Fruit fly (Drosophila melanogaster) whole organism, embryonic: ENCODE data around the gene Lcp65Ab1.

ENCODE experiments used
- Bgb ChIP-seq: fragments of 200-800 bp; sonication (Bioruptor generic); IDR thresholded peaks from 2 replicates; pipeline ENCODE4 v1.3.6; 2022; ENCODE audit warnings: missing biosample characterization, missing genetic modification characterization; ENCODE audit not compliant: partially characterized antibody
- Bteb2 ChIP-seq: fragments of 200-800 bp; sonication (Bioruptor generic); optimal IDR thresholded peaks from 2 replicates; lab custom pipeline; 2016; ENCODE audit warnings: missing biosample characterization, missing genetic modification characterization
- CG10979 ChIP-seq: fragments of 200-800 bp; sonication (Bioruptor generic); optimal IDR thresholded peaks from 2 replicates; lab custom pipeline; 2018; ENCODE audit warnings: missing biosample characterization, mild to moderate bottlenecking, missing genetic modification characterization, moderate library complexity
- CG11560 ChIP-seq: fragments of 200-800 bp; sonication (Bioruptor generic); IDR thresholded peaks from 3 replicates; pipeline ENCODE4 v1.3.6; 2022; ENCODE audit warnings: missing biosample characterization, missing genetic modification characterization
- CG12299 ChIP-seq: fragments of 200-800 bp; sonication (Bioruptor generic); optimal IDR thresholded peaks from 2 replicates; lab custom pipeline; 2018; ENCODE audit warnings: missing biosample characterization, mild to moderate bottlenecking, missing genetic modification characterization
- CG1233 ChIP-seq: fragments of 200-800 bp; sonication (Bioruptor generic); optimal IDR thresholded peaks from 4 replicates; lab custom pipeline; 2018; ENCODE audit warnings: missing biosample characterization, mild to moderate bottlenecking, missing genetic modification characterization
- CG13123 ChIP-seq: fragments of 200-800 bp; sonication (Bioruptor generic); optimal IDR thresholded peaks from 2 replicates; lab custom pipeline; 2016; ENCODE audit warnings: missing biosample characterization, missing genetic modification characterization
- CG14710 ChIP-seq: fragments of 200-800 bp; sonication (Bioruptor generic); optimal IDR thresholded peaks from 3 replicates; lab custom pipeline; 2019; ENCODE audit warnings: missing biosample characterization, mild to moderate bottlenecking, missing genetic modification characterization, moderate library complexity
- CG15601 ChIP-seq: fragments of 200-800 bp; sonication (Bioruptor generic); optimal IDR thresholded peaks from 3 replicates; lab custom pipeline; 2019; ENCODE audit warnings: missing biosample characterization, mild to moderate bottlenecking, missing genetic modification characterization, moderate library complexity
- CG5953 ChIP-seq: fragments of 200-800 bp; sonication (Bioruptor generic); IDR thresholded peaks from 2 replicates; pipeline ENCODE4 v1.3.6; 2022; ENCODE audit warnings: missing biosample characterization, missing genetic modification characterization
- CG7271 ChIP-seq: fragments of 200-800 bp; sonication (Bioruptor generic); optimal IDR thresholded peaks from 2 replicates; lab custom pipeline; 2018; ENCODE audit warnings: missing biosample characterization, mild to moderate bottlenecking, missing genetic modification characterization, moderate library complexity
- CG8290 ChIP-seq, 3 experiments: fragments of 200-800 bp; sonication (Bioruptor generic); optimal IDR thresholded peaks; 2 replicates each; lab custom pipeline; 2016 to 2019; ENCODE audit warnings: missing biosample characterization in 3 of 3, missing genetic modification characterization in 3 of 3, mild to moderate bottlenecking in 2 of 3, moderate library complexity in 1 of 3
- CG8359 ChIP-seq: fragments of 200-800 bp; sonication (Bioruptor generic); optimal IDR thresholded peaks from 2 replicates; lab custom pipeline; 2017; ENCODE audit warnings: missing biosample characterization, mild to moderate bottlenecking, missing genetic modification characterization, borderline replicate concordance
- CG8944 ChIP-seq: fragments of 200-800 bp; sonication (Bioruptor generic); optimal IDR thresholded peaks from 3 replicates; lab custom pipeline; 2016; ENCODE audit warnings: missing biosample characterization, missing genetic modification characterization
- Dek ChIP-seq: fragments of 200-800 bp; sonication (Bioruptor generic); optimal IDR thresholded peaks from 3 replicates; lab custom pipeline; 2019; ENCODE audit warnings: missing biosample characterization, mild to moderate bottlenecking, missing genetic modification characterization, moderate library complexity
- Fer3 ChIP-seq: fragments of 200-800 bp; sonication (Bioruptor generic); optimal IDR thresholded peaks from 2 replicates; lab custom pipeline; 2018; ENCODE audit warnings: missing biosample characterization, mild to moderate bottlenecking, missing genetic modification characterization, moderate library complexity
- HmgZ ChIP-seq: fragments of 200-800 bp; sonication (Bioruptor generic); optimal IDR thresholded peaks from 2 replicates; lab custom pipeline; 2018; ENCODE audit warnings: missing biosample characterization, mild to moderate bottlenecking, missing genetic modification characterization
- Mes4 ChIP-seq: fragments of 200-800 bp; sonication (Bioruptor generic); optimal IDR thresholded peaks from 2 replicates; lab custom pipeline; 2016; ENCODE audit warnings: missing biosample characterization, missing genetic modification characterization
- Myb ChIP-seq: fragments of 200-800 bp; sonication (Bioruptor generic); optimal IDR thresholded peaks from 2 replicates; lab custom pipeline; 2016; ENCODE audit warnings: missing biosample characterization, missing genetic modification characterization
- NFAT ChIP-seq: fragments of 200-800 bp; sonication (Bioruptor generic); IDR thresholded peaks from 2 replicates; pipeline ENCODE4 v1.3.6; 2022; ENCODE audit warnings: missing biosample characterization, missing genetic modification characterization
- Nf-YC ChIP-seq: fragments of 200-800 bp; optimal IDR thresholded peaks from 3 replicates; lab custom pipeline; 2019; ENCODE audit warnings: missing biosample characterization, mild to moderate bottlenecking, missing genetic modification characterization, moderate library complexity
- Side ChIP-seq: fragments of 200-800 bp; sonication (Bioruptor generic); optimal IDR thresholded peaks from 2 replicates; lab custom pipeline; 2016; ENCODE audit warnings: missing biosample characterization, missing genetic modification characterization
- Sin3A ChIP-seq: fragments of >200 bp; optimal IDR thresholded peaks from 2 replicates; lab custom pipeline; 2018
- az2 ChIP-seq: fragments of 200-800 bp; sonication (Bioruptor generic); optimal IDR thresholded peaks from 3 replicates; lab custom pipeline; 2016; ENCODE audit warnings: missing biosample characterization, missing genetic modification characterization
- chn ChIP-seq: fragments of 200-800 bp; sonication (Bioruptor generic); optimal IDR thresholded peaks from 2 replicates; lab custom pipeline; 2016; ENCODE audit warnings: missing biosample characterization, missing genetic modification characterization
- ci ChIP-seq: fragments of 200-800 bp; sonication (Bioruptor generic); IDR thresholded peaks from 3 replicates; pipeline ENCODE4 v1.3.6; 2022; ENCODE audit warnings: missing biosample characterization, missing genetic modification characterization
- dimm ChIP-seq: fragments of 200-800 bp; sonication (Bioruptor generic); IDR thresholded peaks from 2 replicates; pipeline ENCODE4 v1.3.6; 2022; ENCODE audit warnings: missing biosample characterization, missing genetic modification characterization
- ems ChIP-seq: fragments of 200-800 bp; sonication (Bioruptor generic); optimal IDR thresholded peaks from 3 replicates; lab custom pipeline; 2016; ENCODE audit warnings: missing biosample characterization, missing genetic modification characterization
- h ChIP-seq: fragments of >200 bp; optimal IDR thresholded peaks from 2 replicates; lab custom pipeline; 2017
- her ChIP-seq: fragments of 200-800 bp; sonication (Bioruptor generic); optimal IDR thresholded peaks from 2 replicates; lab custom pipeline; 2016; ENCODE audit warnings: missing biosample characterization, missing genetic modification characterization
- jing ChIP-seq: fragments of 200-800 bp; sonication (Bioruptor generic); optimal IDR thresholded peaks from 2 replicates; lab custom pipeline; 2018; ENCODE audit warnings: missing biosample characterization, mild to moderate bottlenecking, missing genetic modification characterization
- nau ChIP-seq: fragments of 200-800 bp; sonication (Bioruptor generic); optimal IDR thresholded peaks from 3 replicates; lab custom pipeline; 2017; ENCODE audit warnings: missing biosample characterization, mild to moderate bottlenecking, missing genetic modification characterization, missing genetic modification reagents
- sisA ChIP-seq: fragments of 200-800 bp; sonication (Bioruptor generic); IDR thresholded peaks from 2 replicates; pipeline ENCODE4 v1.3.6; 2022; ENCODE audit warnings: missing biosample characterization, missing genetic modification characterization
- stc ChIP-seq: fragments of 200-800 bp; sonication (Bioruptor generic); IDR thresholded peaks from 2 replicates; pipeline ENCODE4 v1.3.6; 2022; ENCODE audit warnings: missing biosample characterization, missing genetic modification characterization
- tio ChIP-seq: fragments of 200-800 bp; sonication (Bioruptor generic); optimal IDR thresholded peaks from 2 replicates; lab custom pipeline; 2017; ENCODE audit warnings: missing biosample characterization, missing genetic modification characterization, inconsistent platforms
- tup ChIP-seq: fragments of 200-800 bp; sonication (Bioruptor generic); optimal IDR thresholded peaks from 2 replicates; lab custom pipeline; 2016; ENCODE audit warnings: missing biosample characterization, mild to moderate bottlenecking, missing genetic modification characterization, moderate library complexity
- z ChIP-seq: fragments of 200-800 bp; sonication (Bioruptor generic); IDR thresholded peaks from 3 replicates; pipeline ENCODE4 v1.3.6; 2022; ENCODE audit warnings: missing biosample characterization, missing genetic modification characterization
- zen2 ChIP-seq: fragments of 200-800 bp; sonication (Bioruptor generic); IDR thresholded peaks from 3 replicates; pipeline ENCODE4 v1.3.6; 2022; ENCODE audit warnings: missing biosample characterization, missing genetic modification characterization; ENCODE audit not compliant: partially characterized antibody

The Lcp65Ab1 gene

dm6 chr3L:6135174-6135573 lies 14.2 kb upstream of the Lcp65Ab1 start, which contains the start of gene Lcp65Ag1:
Lcp65Ag1 (minus strand) TSS chr3L:6135274.
- TF ChIP-seq CG8359: no peak
- TF ChIP-seq CG8290 (GFP tag; optimal IDR thresholded peaks at IDR 0.05; lab: Kevin White, UChicago): no peak
- no peak for TF ChIP-seq CG8290 (tag; optimal IDR thresholded peaks at IDR 0.05; lab: Kevin White, UChicago)
- TF ChIP-seq chn (GFP tag; lab: Kevin White, UChicago): no peak
- TF ChIP-seq jing (GFP tag; lab: Kevin White, UChicago): no peak
- TF ChIP-seq NFAT (GFP tag; lab: Robert Waterston, UW): no peak
- TF ChIP-seq her (GFP tag; lab: Kevin White, UChicago): no peak
- TF ChIP-seq Fer3 (tag; lab: Kevin White, UChicago): no peak
- TF ChIP-seq zen2 (GFP tag; lab: Robert Waterston, UW): no peak
- no peak for TF ChIP-seq h (lab: Kevin White, UChicago)
- no peak for TF ChIP-seq Mes4 (GFP tag; lab: Kevin White, UChicago)
- TF ChIP-seq z: no peak
- no peak for TF ChIP-seq Nf-YC (tag; lab: Kevin White, UChicago)
- no peak for TF ChIP-seq CG13123 (GFP tag; lab: Kevin White, UChicago)
- no peak for TF ChIP-seq tio (GFP tag; lab: Kevin White, UChicago)

DNA sequence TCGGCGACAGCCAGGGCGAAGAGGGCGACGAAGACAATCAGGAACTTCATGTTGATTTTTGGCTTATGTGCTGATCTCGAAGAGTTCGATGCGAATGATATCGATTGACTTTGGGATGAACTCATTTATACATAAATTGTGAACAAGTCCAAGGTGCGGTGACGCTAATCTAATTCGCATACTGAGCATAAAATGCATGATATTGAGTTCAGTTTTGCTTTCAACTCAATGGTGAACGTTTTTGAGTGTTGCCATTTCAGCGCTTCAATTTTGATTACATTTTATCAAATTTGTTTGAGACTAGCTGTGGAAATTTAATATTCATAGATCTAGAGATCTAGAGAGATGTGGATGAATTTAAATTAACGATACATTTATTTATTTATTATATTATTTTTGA lies 12.7 kb upstream of the Lcp65Ab1 start, which contains the start of gene Lcp65Af:
Lcp65Af (minus strand) TSS at position 101 of the 400 bp plus-strand sequence.
- TF ChIP-seq Side (GFP tag; lab: Kevin White, UChicago): no peak
- TF ChIP-seq Sin3A (lab: Kevin White, UChicago): no peak
- TF ChIP-seq CG10979 (tag; lab: Kevin White, UChicago): no peak
- no peak for TF ChIP-seq Bgb
- TF ChIP-seq stc (GFP tag; lab: Robert Waterston, UW): no peak

DNA sequence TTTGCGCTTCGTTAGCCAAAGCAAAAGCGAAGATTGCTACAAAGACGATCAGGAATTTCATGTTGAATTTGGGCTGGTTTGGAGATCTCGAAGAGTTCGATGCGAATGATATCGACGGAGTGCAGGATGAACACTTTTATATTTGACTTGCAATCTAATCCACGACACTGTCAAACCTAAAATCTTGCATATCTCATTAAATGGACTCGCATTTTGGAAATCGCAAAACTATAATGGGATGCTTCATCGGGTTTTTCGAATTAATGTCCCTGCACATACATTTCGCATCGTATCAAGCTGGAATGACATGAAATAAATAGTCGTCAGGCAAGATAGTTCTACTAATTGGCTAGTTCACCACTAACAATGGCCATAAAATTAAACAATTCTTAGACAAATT lies 11.3 kb upstream of the Lcp65Ab1 start, which contains the start of gene Lcp65Ae:
Lcp65Ae (minus strand) TSS at position 101 of the 400 bp plus-strand sequence.
- TF ChIP-seq CG11560 (tag; lab: Robert Waterston, UW): no peak
- no peak for TF ChIP-seq CG15601
- no peak for TF ChIP-seq CG7271
- no peak for TF ChIP-seq CG12299 (tag; lab: Kevin White, UChicago)
- no peak for TF ChIP-seq az2 (GFP tag; lab: Kevin White, UChicago)
- TF ChIP-seq nau (GFP tag; lab: Kevin White, UChicago): no peak
- no peak for TF ChIP-seq Myb (GFP tag; lab: Kevin White, UChicago)
- no peak for TF ChIP-seq CG14710 (tag; lab: Kevin White, UChicago)
- TF ChIP-seq CG5953 (GFP tag; lab: Robert Waterston, UW): no peak
- TF ChIP-seq CG13123 (GFP tag; lab: Kevin White, UChicago): no peak
- TF ChIP-seq Dek (tag; lab: Kevin White, UChicago): no peak
- TF ChIP-seq dimm: no peak
- no peak for TF ChIP-seq sisA (GFP tag; lab: Robert Waterston, UW)
- TF ChIP-seq Bteb2: no peak
- no peak for TF ChIP-seq ems
- no peak for TF ChIP-seq CG1233 (GFP tag; lab: Kevin White, UChicago)
- no peak for TF ChIP-seq HmgZ
- TF ChIP-seq CG8944: no peak
- no peak for TF ChIP-seq tup (GFP tag; lab: Kevin White, UChicago)
- no peak for TF ChIP-seq ci (GFP tag; lab: Robert Waterston, UW)
- TF ChIP-seq, all 482 proteins: peak for 0
